Fruit fly (Drosophila melanogaster) whole organism, prepupa: Measurements from ENCODE around the gene CG34433.

Source experiments
- Blimp-1 ChIP-seq: fragments of 200-800 bp; sonication (Bioruptor generic); optimal IDR thresholded peaks from 3 replicates; lab custom pipeline; 2017; ENCODE audit warnings: missing biosample characterization, missing genetic modification characterization, mild to moderate bottlenecking, moderate library complexity, missing genetic modification reagents
- CG11902 ChIP-seq: fragments of 200-800 bp; sonication (Bioruptor generic); optimal IDR thresholded peaks from 3 replicates; lab custom pipeline; 2016; ENCODE audit warnings: missing biosample characterization, missing genetic modification characterization
- CG15336 ChIP-seq: fragments of 200-800 bp; sonication (Bioruptor generic); IDR thresholded peaks from 2 replicates; pipeline ENCODE4 v1.3.6; 2022; ENCODE audit warnings: missing biosample characterization, missing genetic modification characterization
- CG1621 ChIP-seq: fragments of 200-800 bp; sonication (Bioruptor generic); optimal IDR thresholded peaks from 3 replicates; lab custom pipeline; 2018; ENCODE audit warnings: missing biosample characterization, mild to moderate bottlenecking, missing genetic modification characterization
- CG34406 ChIP-seq: fragments of 200-800 bp; sonication (Bioruptor generic); optimal IDR thresholded peaks from 3 replicates; lab custom pipeline; 2016; ENCODE audit warnings: missing biosample characterization, missing genetic modification characterization
- dsx ChIP-seq: fragments of 200-800 bp; optimal IDR thresholded peaks from 3 replicates; lab custom pipeline; 2019; ENCODE audit warnings: missing biosample characterization, mild to moderate bottlenecking, missing genetic modification characterization, moderate library complexity; ENCODE audit not compliant: poor library complexity, severe bottlenecking
- fd59A ChIP-seq: fragments of 200-800 bp; sonication (Bioruptor generic); optimal IDR thresholded peaks from 2 replicates; lab custom pipeline; 2017; ENCODE audit warnings: missing biosample characterization, mild to moderate bottlenecking, missing genetic modification characterization, missing genetic modification reagents
- topi ChIP-seq: fragments of 200-800 bp; sonication (Bioruptor generic); optimal IDR thresholded peaks from 3 replicates; lab custom pipeline; 2016; ENCODE audit warnings: missing biosample characterization, missing genetic modification characterization

- TF ChIP-seq dsx, result no peak
- TF ChIP-seq topi (GFP tag; lab: Kevin White, UChicago), result no peak
- TF ChIP-seq CG1621 (tag; lab: Kevin White, UChicago), result no peak
- TF ChIP-seq CG34406 (GFP tag; lab: Kevin White, UChicago), result no peak
- no peak for TF ChIP-seq CG15336 (GFP tag; lab: Robert Waterston, UW)
- TF ChIP-seq fd59A (GFP tag; lab: Kevin White, UChicago), result no peak
- TF ChIP-seq Blimp-1 (GFP tag; lab: Kevin White, UChicago), result no peak
- no peak for TF ChIP-seq CG11902 (GFP tag; lab: Kevin White, UChicago)
Observed at dm6 chr3R:30697038-30697437, 47.3 kb downstream of the CG34433 start, which contains the start of gene Pka-C2.
